Fruit fly (Drosophila melanogaster) whole organism, embryonic: ENCODE measurements around the gene Gr93a.

Experiments
- Atf3 ChIP-seq: fragments of 200-800 bp; sonication (Bioruptor generic); optimal IDR thresholded peaks from 3 replicates; lab custom pipeline; 2016; ENCODE audit warnings: missing biosample characterization, missing genetic modification characterization
- CG10267 ChIP-seq: fragments of 200-800 bp; sonication (Bioruptor generic); optimal IDR thresholded peaks from 2 replicates; lab custom pipeline; 2018; ENCODE audit warnings: missing biosample characterization, mild to moderate bottlenecking, missing genetic modification characterization, moderate library complexity
- CG10462 ChIP-seq: fragments of 200-800 bp; sonication (Bioruptor generic); optimal IDR thresholded peaks from 2 replicates; lab custom pipeline; 2016; ENCODE audit warnings: missing biosample characterization, missing genetic modification characterization
- CG13123 ChIP-seq: fragments of 200-800 bp; sonication (Bioruptor generic); optimal IDR thresholded peaks from 2 replicates; lab custom pipeline; 2016; ENCODE audit warnings: missing biosample characterization, missing genetic modification characterization
- CG14050 ChIP-seq: fragments of 200-800 bp; sonication (Bioruptor generic); IDR thresholded peaks from 3 replicates; pipeline ENCODE4 v1.3.6; 2022; ENCODE audit warnings: missing biosample characterization, missing genetic modification characterization
- CG15514 ChIP-seq: fragments of 200-800 bp; sonication (Bioruptor generic); optimal IDR thresholded peaks from 3 replicates; lab custom pipeline; 2017; ENCODE audit warnings: missing biosample characterization, missing genetic modification characterization, mild to moderate bottlenecking, moderate library complexity, missing genetic modification reagents
- CG1647 ChIP-seq: fragments of 200-800 bp; sonication (Bioruptor generic); optimal IDR thresholded peaks from 3 replicates; lab custom pipeline; 2016; ENCODE audit warnings: missing biosample characterization, missing genetic modification characterization
- CG17568 ChIP-seq: fragments of 200-800 bp; sonication (Bioruptor generic); optimal IDR thresholded peaks from 2 replicates; lab custom pipeline; 2018; ENCODE audit warnings: missing biosample characterization, mild to moderate bottlenecking, missing genetic modification characterization, moderate library complexity
- CG3065 ChIP-seq: fragments of 200-800 bp; sonication (Bioruptor generic); optimal IDR thresholded peaks from 2 replicates; lab custom pipeline; 2016; ENCODE audit warnings: missing biosample characterization, missing genetic modification characterization
- CG31365 ChIP-seq: fragments of 200-800 bp; sonication (Bioruptor generic); optimal IDR thresholded peaks from 2 replicates; lab custom pipeline; 2018; ENCODE audit warnings: missing biosample characterization, mild to moderate bottlenecking, missing genetic modification characterization
- CG33557 ChIP-seq: fragments of 200-800 bp; sonication (Bioruptor generic); optimal IDR thresholded peaks from 2 replicates; lab custom pipeline; 2019; ENCODE audit warnings: missing biosample characterization, mild to moderate bottlenecking, missing genetic modification characterization, moderate library complexity
- CG4854 ChIP-seq: fragments of 200-800 bp; sonication (Bioruptor generic); optimal IDR thresholded peaks from 2 replicates; lab custom pipeline; 2016; ENCODE audit warnings: missing biosample characterization, missing genetic modification characterization, inconsistent platforms
- CG6654 ChIP-seq: fragments of 200-800 bp; sonication (Bioruptor generic); optimal IDR thresholded peaks from 2 replicates; lab custom pipeline; 2017; ENCODE audit warnings: missing biosample characterization, mild to moderate bottlenecking, missing genetic modification characterization
- CG8290 ChIP-seq, 3 experiments: fragments of 200-800 bp; sonication (Bioruptor generic); optimal IDR thresholded peaks; 2 replicates each; lab custom pipeline; 2016 to 2019; ENCODE audit warnings: missing biosample characterization in 3 of 3, missing genetic modification characterization in 3 of 3, mild to moderate bottlenecking in 2 of 3, moderate library complexity in 1 of 3
- CG9215 ChIP-seq: fragments of 200-800 bp; sonication (Bioruptor generic); IDR thresholded peaks from 2 replicates; pipeline ENCODE4 v1.3.6; 2022; ENCODE audit warnings: missing biosample characterization, missing genetic modification characterization
- CG9817 ChIP-seq: fragments of 200-800 bp; sonication (Bioruptor generic); optimal IDR thresholded peaks from 2 replicates; lab custom pipeline; 2018; ENCODE audit warnings: missing biosample characterization, mild to moderate bottlenecking, missing genetic modification characterization, moderate library complexity
- CrebB ChIP-seq: fragments of 200-800 bp; sonication (Bioruptor generic); optimal IDR thresholded peaks from 3 replicates; lab custom pipeline; 2018; ENCODE audit warnings: missing biosample characterization, mild to moderate bottlenecking, missing genetic modification characterization
- D19A ChIP-seq: fragments of 200-800 bp; optimal IDR thresholded peaks from 3 replicates; lab custom pipeline; 2019; ENCODE audit warnings: missing biosample characterization, mild to moderate bottlenecking, missing genetic modification characterization, moderate library complexity
- E2f2 ChIP-seq: fragments of 200-800 bp; sonication (Bioruptor generic); IDR thresholded peaks from 2 replicates; pipeline ENCODE4 v1.3.6; 2022; ENCODE audit warnings: missing biosample characterization, missing genetic modification characterization
- HLH3B ChIP-seq: fragments of 200-800 bp; sonication (Bioruptor generic); IDR thresholded peaks from 2 replicates; pipeline ENCODE4 v1.3.6; 2022; ENCODE audit warnings: missing biosample characterization, missing genetic modification characterization
- Hr51 ChIP-seq, 2 experiments: fragments of 200-800 bp; sonication (Bioruptor generic); optimal IDR thresholded peaks; 2 replicates in 1 of 2; 3 replicates in 1 of 2; lab custom pipeline; 2016 to 2018; ENCODE audit warnings: missing biosample characterization in 2 of 2, missing genetic modification characterization in 2 of 2, mild to moderate bottlenecking in 1 of 2, moderate library complexity in 1 of 2
- Max ChIP-seq: fragments of 200-800 bp; sonication (Bioruptor generic); optimal IDR thresholded peaks from 2 replicates; lab custom pipeline; 2016; ENCODE audit warnings: missing biosample characterization, mild to moderate bottlenecking, missing genetic modification characterization
- Nf-YA ChIP-seq: fragments of 200-800 bp; sonication (Bioruptor generic); IDR thresholded peaks from 2 replicates; pipeline ENCODE4 v1.3.6; 2022; ENCODE audit warnings: missing biosample characterization, missing genetic modification characterization
- Oaz ChIP-seq: fragments of 200-800 bp; sonication (Bioruptor generic); IDR thresholded peaks from 2 replicates; pipeline ENCODE4 v1.3.6; 2022; ENCODE audit warnings: missing biosample characterization, missing genetic modification characterization
- Sox100B ChIP-seq: fragments of 200-800 bp; sonication (Bioruptor generic); optimal IDR thresholded peaks from 3 replicates; lab custom pipeline; 2018; ENCODE audit warnings: missing biosample characterization, mild to moderate bottlenecking, missing genetic modification characterization
- Sox102F ChIP-seq: fragments of 200-800 bp; sonication (Bioruptor generic); optimal IDR thresholded peaks from 2 replicates; lab custom pipeline; 2018; ENCODE audit warnings: missing biosample characterization, mild to moderate bottlenecking, missing genetic modification characterization, moderate library complexity
- abd-A ChIP-seq: fragments of 200-800 bp; sonication (Bioruptor generic); optimal IDR thresholded peaks from 3 replicates; lab custom pipeline; 2019; ENCODE audit warnings: missing biosample characterization, mild to moderate bottlenecking, missing genetic modification characterization, moderate library complexity
- ap ChIP-seq: fragments of 200-800 bp; sonication (Bioruptor generic); IDR thresholded peaks from 2 replicates; pipeline ENCODE4 v1.3.6; 2022; ENCODE audit warnings: missing biosample characterization, missing genetic modification characterization
- ase ChIP-seq: fragments of 200-800 bp; sonication (Bioruptor generic); IDR thresholded peaks from 3 replicates; pipeline ENCODE4 v1.3.6; 2022; ENCODE audit warnings: missing biosample characterization, missing genetic modification characterization
- bcd ChIP-seq: fragments of 200-800 bp; sonication (Bioruptor generic); optimal IDR thresholded peaks from 2 replicates; lab custom pipeline; 2017; ENCODE audit warnings: missing biosample characterization, mild to moderate bottlenecking, missing genetic modification characterization
- cas ChIP-seq: fragments of 200-800 bp; sonication (Bioruptor generic); IDR thresholded peaks from 2 replicates; pipeline ENCODE4 v1.3.6; 2022; ENCODE audit warnings: missing biosample characterization, missing genetic modification characterization
- caup ChIP-seq: fragments of 200-800 bp; sonication (Bioruptor generic); optimal IDR thresholded peaks from 3 replicates; lab custom pipeline; 2017; ENCODE audit warnings: missing biosample characterization, mild to moderate bottlenecking, missing genetic modification characterization, moderate library complexity; ENCODE audit not compliant: severe bottlenecking
- dan ChIP-seq: fragments of 200-800 bp; sonication (Bioruptor generic); IDR thresholded peaks from 2 replicates; pipeline ENCODE4 v1.3.6; 2022; ENCODE audit warnings: missing biosample characterization, missing genetic modification characterization
- dimm ChIP-seq: fragments of 200-800 bp; sonication (Bioruptor generic); IDR thresholded peaks from 2 replicates; pipeline ENCODE4 v1.3.6; 2022; ENCODE audit warnings: missing biosample characterization, missing genetic modification characterization
- esg ChIP-seq: fragments of 200-800 bp; sonication (Bioruptor generic); conservative IDR thresholded peaks from 2 replicates; pipeline ENCODE4 v1.3.6; 2022; ENCODE audit warnings: missing biosample characterization, missing genetic modification characterization
- gem ChIP-seq: fragments of 200-800 bp; sonication (Bioruptor generic); optimal IDR thresholded peaks from 2 replicates; lab custom pipeline; 2019; ENCODE audit warnings: missing biosample characterization, mild to moderate bottlenecking, missing genetic modification characterization, moderate library complexity
- h ChIP-seq: fragments of >200 bp; optimal IDR thresholded peaks from 2 replicates; lab custom pipeline; 2017
- hkb ChIP-seq, 2 experiments: fragments of 200-800 bp in 1 of 2; fragments of >200 bp in 1 of 2; sonication (Bioruptor generic) in 1 of 2; IDR thresholded peaks in 1 of 2; optimal IDR thresholded peaks in 1 of 2; 2 replicates each; pipeline versions ENCODE4 v1.3.6 to Lab custom; 2017 to 2022; ENCODE audit warnings: missing biosample characterization in 1 of 2, missing genetic modification characterization in 1 of 2
- kah ChIP-seq: fragments of 200-800 bp; sonication (Bioruptor generic); optimal IDR thresholded peaks from 2 replicates; lab custom pipeline; 2018; ENCODE audit warnings: missing biosample characterization, mild to moderate bottlenecking, missing genetic modification characterization
- kni ChIP-seq: fragments of 200-800 bp; sonication (Bioruptor generic); optimal IDR thresholded peaks from 3 replicates; lab custom pipeline; 2017; ENCODE audit warnings: mild to moderate bottlenecking, missing biosample characterization, missing genetic modification reagents, missing genetic modification characterization
- nerfin-1 ChIP-seq: fragments of 200-800 bp; sonication (Bioruptor generic); optimal IDR thresholded peaks from 3 replicates; lab custom pipeline; 2019; ENCODE audit warnings: missing biosample characterization, mild to moderate bottlenecking, missing genetic modification characterization, moderate library complexity
- nerfin-2 ChIP-seq: fragments of 200-800 bp; sonication (Bioruptor generic); IDR thresholded peaks from 2 replicates; pipeline ENCODE4 v1.3.6; 2022; ENCODE audit warnings: missing biosample characterization, missing genetic modification characterization; ENCODE audit not compliant: partially characterized antibody
- nmo ChIP-seq: fragments of 200-800 bp; sonication (Bioruptor generic); optimal IDR thresholded peaks from 2 replicates; lab custom pipeline; 2018; ENCODE audit warnings: missing biosample characterization, mild to moderate bottlenecking, missing genetic modification characterization, moderate library complexity
- phol ChIP-seq: fragments of 200-800 bp; sonication (Bioruptor generic); optimal IDR thresholded peaks from 3 replicates; lab custom pipeline; 2018; ENCODE audit warnings: missing biosample characterization, mild to moderate bottlenecking, missing genetic modification characterization, moderate library complexity
- prd ChIP-seq, 3 experiments: fragments of >200 bp in 2 of 3; fragments of 200-800 bp in 1 of 3; sonication (Bioruptor generic) in 1 of 3; optimal IDR thresholded peaks in 2 of 3; IDR thresholded peaks in 1 of 3; 2 replicates in 2 of 3; 3 replicates in 1 of 3; pipeline versions ENCODE4 v1.3.6 to Lab custom; 2017 to 2022; ENCODE audit warnings: missing biosample characterization in 1 of 3, missing genetic modification characterization in 1 of 3
- salm ChIP-seq: fragments of 200-800 bp; sonication (Bioruptor generic); optimal IDR thresholded peaks from 2 replicates; lab custom pipeline; 2018; ENCODE audit warnings: missing biosample characterization, mild to moderate bottlenecking, missing genetic modification characterization
- seq ChIP-seq: fragments of 200-800 bp; sonication (Bioruptor generic); IDR thresholded peaks from 2 replicates; pipeline ENCODE4 v1.3.6; 2022; ENCODE audit warnings: missing biosample characterization, missing genetic modification characterization
- wek ChIP-seq: fragments of 200-800 bp; sonication (Bioruptor generic); optimal IDR thresholded peaks from 3 replicates; lab custom pipeline; 2018; ENCODE audit warnings: missing biosample characterization, mild to moderate bottlenecking, missing genetic modification characterization, moderate library complexity

The Gr93a gene

dm6 chr3R:21828040-21828526, 4.2 kb upstream of the Gr93a start (continued):
- TF ChIP-seq Hr51 (GFP tag; optimal IDR thresholded peaks at IDR 0.05; lab: Kevin White, UChicago) (peak in 1 of 2 experiments; percentile 1), kni (GFP tag; lab: Kevin White, UChicago) (peak; percentile 87), caup (no peak), Max (GFP tag; lab: Kevin White, UChicago) (peak; percentile 9), dan (GFP tag; lab: Robert Waterston, UW) (peak; percentile 71; the same call in 1 of the 2 replicates), esg (GFP tag; lab: Robert Waterston, UW) (peak; percentile 58), cas (GFP tag; lab: Robert Waterston, UW) (no peak), ap (GFP tag; lab: Robert Waterston, UW) (peak; percentile 51; the same call in 1 of the 2 replicates), CG13123 (GFP tag; lab: Kevin White, UChicago) (peak; percentile 12), CG15514 (GFP tag; lab: Kevin White, UChicago) (no peak), wek (GFP tag; lab: Kevin White, UChicago) (no peak), E2f2 (GFP tag; lab: Robert Waterston, UW) (peak; percentile 35; the same call in 1 of the 2 replicates), CG4854 (peak; percentile 1), D19A (tag; lab: Kevin White, UChicago) (peak; percentile 95), gem (tag; lab: Kevin White, UChicago) (peak; percentile 88), CG17568 (GFP tag; lab: Kevin White, UChicago) (no peak), Atf3 (GFP tag; lab: Kevin White, UChicago) (peak; percentile 81), CG1647 (GFP tag; lab: Kevin White, UChicago) (peak; percentile 58), CG9817 (tag; lab: Kevin White, UChicago) (no peak), CG14050 (GFP tag; lab: Robert Waterston, UW) (no peak), seq (GFP tag; lab: Robert Waterston, UW) (no peak), nerfin-1 (tag; lab: Kevin White, UChicago) (peak; percentile 76), kah (GFP tag; lab: Kevin White, UChicago) (no peak), CG10462 (GFP tag; lab: Kevin White, UChicago) (peak; percentile 40), h (lab: Kevin White, UChicago) (no peak), dimm (GFP tag; lab: Robert Waterston, UW) (peak; percentile 53), CG8290 (GFP tag; optimal IDR thresholded peaks at IDR 0.05; lab: Kevin White, UChicago) (peak; percentile 8), CG8290 (tag; optimal IDR thresholded peaks at IDR 0.05; lab: Kevin White, UChicago) (peak in 1 of 2 experiments; percentile 54), hkb (optimal IDR thresholded peaks at IDR 0.05; lab: Kevin White, UChicago) (no peak), hkb (GFP tag; IDR thresholded peaks at IDR 0.05; lab: Robert Waterston, UW) (peak; percentile 67), CG9215 (GFP tag; lab: Robert Waterston, UW) (no peak), CG33557 (GFP tag; lab: Kevin White, UChicago) (peak; percentile 89), prd (optimal IDR thresholded peaks at IDR 0.05; lab: Kevin White, UChicago) (no peak), prd (GFP tag; IDR thresholded peaks at IDR 0.05; lab: Robert Waterston, UW) (peak; percentile 79; the same call in 2 of the 3 replicates), bcd (GFP tag; lab: Kevin White, UChicago) (peak; percentile 17), phol (tag; lab: Kevin White, UChicago) (peak; percentile 87), nerfin-2 (GFP tag; lab: Robert Waterston, UW) (peak; percentile 55; the same call in 1 of the 2 replicates), CG10267 (tag; lab: Kevin White, UChicago) (peak; percentile 73), HLH3B (GFP tag; lab: Robert Waterston, UW) (peak; percentile 72), ase (GFP tag; lab: Robert Waterston, UW) (peak; percentile 23; the same call in 1 of the 3 replicates), salm (tag; lab: Kevin White, UChicago) (peak; percentile 33), Oaz (no peak), CrebB (tag; lab: Kevin White, UChicago) (peak; percentile 29), abd-A (tag; lab: Kevin White, UChicago) (peak; percentile 74), CG6654 (GFP tag; lab: Kevin White, UChicago) (peak; percentile 12), CG31365 (tag; lab: Kevin White, UChicago) (peak; percentile 7), Sox100B (GFP tag; lab: Kevin White, UChicago) (peak; percentile 28), nmo (GFP tag; lab: Kevin White, UChicago) (peak; percentile 90), Nf-YA (GFP tag; lab: Robert Waterston, UW) (no peak), Sox102F (peak; percentile 77), CG3065 (peak; percentile 25)
